Worm (Caenorhabditis elegans) whole organism, late embryonic: ENCODE results near the gene C05D11.5.

Experiments
- fax-1 ChIP-seq: sonication (generic microtip); optimal IDR thresholded peaks from 2 replicates; lab custom pipeline; 2016; ENCODE audit warnings: missing genotype, missing genetic modification characterization, missing compliant biosample characterization
- fkh-10 ChIP-seq: fragments of 150-350 bp; optimal IDR thresholded peaks from 2 replicates; lab custom pipeline; 2014; ENCODE audit warnings: missing biosample characterization, missing genetic modification reagents, missing genetic modification characterization
- mec-3 ChIP-seq: sonication (generic microtip); optimal IDR thresholded peaks from 2 replicates; lab custom pipeline; 2016; ENCODE audit warnings: borderline replicate concordance, missing genetic modification characterization, missing compliant biosample characterization
- nfya-1 ChIP-seq: sonication (generic microtip); optimal IDR thresholded peaks from 2 replicates; lab custom pipeline; 2017; ENCODE audit warnings: missing genetic modification characterization, mild to moderate bottlenecking, missing compliant biosample characterization, antibody characterized with exemption, moderate library complexity
- nhr-11 ChIP-seq: fragments of 150-350 bp; optimal IDR thresholded peaks from 2 replicates; lab custom pipeline; 2014; ENCODE audit warnings: missing biosample characterization, missing genetic modification characterization
- pax-1 ChIP-seq: fragments of 150-350 bp; optimal IDR thresholded peaks from 2 replicates; lab custom pipeline; 2014; ENCODE audit warnings: missing biosample characterization, missing genetic modification characterization
- pha-4 ChIP-seq: fragments of 150-350 bp; optimal IDR thresholded peaks from 2 replicates; lab custom pipeline; 2018; ENCODE audit warnings: missing biosample characterization, missing genetic modification reagents, missing genetic modification characterization
- sox-4 ChIP-seq: sonication (generic microtip); optimal IDR thresholded peaks from 2 replicates; lab custom pipeline; 2017; ENCODE audit warnings: mild to moderate bottlenecking, missing genetic modification characterization, inconsistent platforms, missing compliant biosample characterization
- syd-9 ChIP-seq: sonication (generic microtip); optimal IDR thresholded peaks from 2 replicates; lab custom pipeline; 2016; ENCODE audit warnings: mild to moderate bottlenecking, missing genetic modification characterization, moderate library complexity, missing compliant biosample characterization

DNA sequence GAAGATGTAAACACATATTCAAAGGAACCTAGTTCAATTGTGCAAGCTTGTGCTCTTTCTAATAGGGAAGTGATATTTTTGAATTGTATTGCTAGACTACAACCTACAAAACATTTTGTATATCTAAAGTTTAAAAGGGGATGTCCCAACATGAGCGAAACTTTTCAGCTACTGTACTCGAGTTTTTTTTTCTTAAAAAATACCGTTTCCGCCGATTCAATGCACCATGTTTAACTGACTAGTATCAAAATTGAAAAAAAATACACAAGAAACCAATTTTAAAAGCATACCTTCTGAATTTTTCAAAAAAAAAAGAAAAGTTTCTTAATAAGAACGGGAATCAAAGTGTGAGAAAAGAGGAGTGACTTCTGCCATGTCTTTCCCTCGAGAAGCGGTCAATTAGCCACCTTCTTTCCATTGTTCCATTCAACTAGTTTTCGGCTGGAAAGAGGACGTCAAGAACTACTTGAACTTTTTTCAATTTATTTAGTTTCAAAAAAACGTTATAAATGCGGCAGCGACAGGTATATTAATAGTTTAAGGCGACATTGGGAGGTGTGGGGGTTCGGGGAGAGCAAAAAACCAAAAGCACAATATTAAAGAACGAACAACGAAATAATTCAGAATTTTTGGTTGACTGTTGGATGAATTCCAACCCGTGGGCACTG lies 3.6 kb upstream of the C05D11.5 start, which contains the start of gene nas-4:
- TF ChIP-seq pha-4 (tag; lab: Kevin White, UChicago), result no peak
- TF ChIP-seq pax-1 (tag; lab: Kevin White, UChicago), result no peak
- no peak for TF ChIP-seq fkh-10 (GFP tag; lab: Kevin White, UChicago)
- TF ChIP-seq nhr-11 (tag; lab: Kevin White, UChicago), result no peak
- no peak for TF ChIP-seq fax-1 (tag; lab: Kevin White, UChicago)
- TF ChIP-seq syd-9 (tag; lab: Kevin White, UChicago), result no peak
- TF ChIP-seq sox-4, result no peak
- TF ChIP-seq mec-3 (tag; lab: Kevin White, UChicago), result no peak
- TF ChIP-seq nfya-1, result no peak
